Fruit fly (Drosophila melanogaster) S2 (cell line): ENCODE data around the gene CG14401.

Source experiments
- CG8478 ChIP-seq: fragments of >200 bp; optimal IDR thresholded peaks from 2 replicates; lab custom pipeline; 2018
- CTCF ChIP-seq, 2 experiments: fragments of >200 bp; optimal IDR thresholded peaks; 2 replicates each; lab custom pipeline; 2018

DNA sequence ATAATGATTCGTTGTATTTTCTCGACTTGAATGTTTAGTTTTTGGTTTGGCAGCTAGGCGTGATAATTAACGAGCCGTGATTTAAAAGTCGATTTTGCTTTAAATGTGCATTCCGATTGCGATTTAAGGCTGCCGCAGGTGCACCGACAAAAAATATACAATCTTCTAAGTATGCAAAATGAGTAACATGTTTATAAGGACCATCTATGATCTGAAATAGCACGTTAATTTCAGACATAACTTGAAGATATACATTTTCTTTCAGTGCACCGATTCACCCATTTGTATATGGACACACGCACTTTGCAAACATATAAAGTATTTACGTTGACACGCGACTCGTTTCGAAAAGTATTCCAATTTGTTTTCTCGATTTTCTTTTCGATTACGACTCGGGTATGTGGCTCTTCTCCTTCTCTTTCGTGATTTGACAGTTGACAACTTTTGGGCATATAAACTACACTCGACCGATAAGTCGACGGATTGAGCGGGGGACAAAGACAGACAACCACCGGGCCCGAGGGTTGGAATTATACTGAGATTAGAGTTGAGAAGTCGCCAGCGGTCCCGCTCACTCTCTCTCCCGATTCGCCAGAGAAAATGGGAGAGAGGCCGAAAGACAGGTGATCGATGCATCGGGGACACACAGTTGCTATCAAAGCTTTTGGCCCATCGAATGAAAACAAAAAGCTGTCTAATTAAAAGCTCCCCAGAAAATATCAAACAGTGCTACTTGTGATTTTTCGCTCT lies 20.4 kb downstream of the CG14401 start:
- TF ChIP-seq CTCF (optimal IDR thresholded peaks at IDR 0.05; lab: Kevin White, UChicago), result no peak
- no peak for TF ChIP-seq CG8478 (lab: Kevin White, UChicago)
